Fruit fly (Drosophila melanogaster) whole organism, embryonic: Measurements from ENCODE around the gene ebi.

Experiments
- BEAF-32 ChIP-seq: fragments of 200-800 bp; sonication (Bioruptor generic); optimal IDR thresholded peaks from 3 replicates; lab custom pipeline; 2017; ENCODE audit warnings: missing biosample characterization, missing genetic modification characterization, mild to moderate bottlenecking, moderate library complexity, missing genetic modification reagents
- CG10366 ChIP-seq: fragments of 200-800 bp; sonication (Bioruptor generic); IDR thresholded peaks from 2 replicates; pipeline ENCODE4 v1.3.6; 2022; ENCODE audit warnings: missing biosample characterization, missing genetic modification characterization
- CG10462 ChIP-seq: fragments of 200-800 bp; sonication (Bioruptor generic); optimal IDR thresholded peaks from 2 replicates; lab custom pipeline; 2016; ENCODE audit warnings: missing biosample characterization, missing genetic modification characterization
- CG1233 ChIP-seq: fragments of 200-800 bp; sonication (Bioruptor generic); optimal IDR thresholded peaks from 4 replicates; lab custom pipeline; 2018; ENCODE audit warnings: missing biosample characterization, mild to moderate bottlenecking, missing genetic modification characterization
- CG13287 ChIP-seq: fragments of 200-800 bp; sonication (Bioruptor generic); IDR thresholded peaks from 2 replicates; pipeline ENCODE4 v1.3.6; 2022; ENCODE audit warnings: missing biosample characterization, missing genetic modification characterization; ENCODE audit not compliant: partially characterized antibody
- CG13424 ChIP-seq: fragments of 200-800 bp; sonication (Bioruptor generic); optimal IDR thresholded peaks from 2 replicates; lab custom pipeline; 2019; ENCODE audit warnings: missing biosample characterization, mild to moderate bottlenecking, missing genetic modification characterization, moderate library complexity
- CG14667 ChIP-seq: fragments of 200-800 bp; sonication (Bioruptor generic); IDR thresholded peaks from 2 replicates; pipeline ENCODE4 v1.3.6; 2022; ENCODE audit warnings: missing biosample characterization, missing genetic modification characterization
- CG1603 ChIP-seq: fragments of 200-800 bp; sonication (Bioruptor generic); optimal IDR thresholded peaks from 2 replicates; lab custom pipeline; 2019; ENCODE audit warnings: missing biosample characterization, mild to moderate bottlenecking, missing genetic modification characterization, moderate library complexity
- CG16863 ChIP-seq: fragments of 200-800 bp; sonication (Bioruptor generic); optimal IDR thresholded peaks from 3 replicates; lab custom pipeline; 2016; ENCODE audit warnings: missing biosample characterization, missing genetic modification characterization
- CG17568 ChIP-seq: fragments of 200-800 bp; sonication (Bioruptor generic); optimal IDR thresholded peaks from 2 replicates; lab custom pipeline; 2018; ENCODE audit warnings: missing biosample characterization, mild to moderate bottlenecking, missing genetic modification characterization, moderate library complexity
- CG2199 ChIP-seq: fragments of 200-800 bp; sonication (Bioruptor generic); IDR thresholded peaks from 3 replicates; pipeline ENCODE4 v1.3.6; 2022; ENCODE audit warnings: missing biosample characterization, missing genetic modification characterization
- CG31365 ChIP-seq: fragments of 200-800 bp; sonication (Bioruptor generic); optimal IDR thresholded peaks from 2 replicates; lab custom pipeline; 2018; ENCODE audit warnings: missing biosample characterization, mild to moderate bottlenecking, missing genetic modification characterization
- CG7839 ChIP-seq: fragments of 200-800 bp; sonication (Bioruptor generic); optimal IDR thresholded peaks from 3 replicates; lab custom pipeline; 2018; ENCODE audit warnings: missing biosample characterization, mild to moderate bottlenecking, missing genetic modification characterization, moderate library complexity
- CG9876 ChIP-seq: fragments of 200-800 bp; sonication (Bioruptor generic); optimal IDR thresholded peaks from 2 replicates; lab custom pipeline; 2016; ENCODE audit warnings: missing biosample characterization, missing genetic modification characterization
- Doc2 ChIP-seq: fragments of 200-800 bp; sonication (Bioruptor generic); IDR thresholded peaks from 2 replicates; pipeline ENCODE4 v1.3.6; 2022; ENCODE audit warnings: missing biosample characterization, missing genetic modification characterization
- Doc3 ChIP-seq: fragments of 200-800 bp; sonication (Bioruptor generic); IDR thresholded peaks from 3 replicates; pipeline ENCODE4 v1.3.6; 2022; ENCODE audit warnings: missing biosample characterization, missing genetic modification characterization; ENCODE audit not compliant: partially characterized antibody
- Fer3 ChIP-seq: fragments of 200-800 bp; sonication (Bioruptor generic); optimal IDR thresholded peaks from 2 replicates; lab custom pipeline; 2018; ENCODE audit warnings: missing biosample characterization, mild to moderate bottlenecking, missing genetic modification characterization, moderate library complexity
- Gug ChIP-seq: fragments of 200-800 bp; sonication (Bioruptor generic); IDR thresholded peaks from 4 replicates; pipeline ENCODE4 v1.3.6; 2022; ENCODE audit warnings: missing biosample characterization, missing genetic modification characterization
- HLH4C ChIP-seq: fragments of 200-800 bp; sonication (Bioruptor generic); IDR thresholded peaks from 3 replicates; pipeline ENCODE4 v1.3.6; 2022; ENCODE audit warnings: missing biosample characterization, missing genetic modification characterization; ENCODE audit not compliant: partially characterized antibody
- Hr3 ChIP-seq: fragments of 200-800 bp; sonication (Bioruptor generic); optimal IDR thresholded peaks from 3 replicates; lab custom pipeline; 2016; ENCODE audit warnings: missing biosample characterization, missing genetic modification characterization
- Meics ChIP-seq: fragments of 200-800 bp; sonication (Bioruptor generic); optimal IDR thresholded peaks from 2 replicates; lab custom pipeline; 2017; ENCODE audit warnings: missing biosample characterization, mild to moderate bottlenecking, missing genetic modification characterization
- Nf-YA ChIP-seq: fragments of 200-800 bp; sonication (Bioruptor generic); IDR thresholded peaks from 2 replicates; pipeline ENCODE4 v1.3.6; 2022; ENCODE audit warnings: missing biosample characterization, missing genetic modification characterization
- Pdp1 ChIP-seq, 2 experiments: fragments of 200-800 bp; sonication (Bioruptor generic); optimal IDR thresholded peaks; 3 replicates each; lab custom pipeline; 2016; ENCODE audit warnings: missing biosample characterization in 2 of 2, missing genetic modification characterization in 2 of 2, mild to moderate bottlenecking in 1 of 2, moderate library complexity in 1 of 2
- Poxn ChIP-seq: fragments of 200-800 bp; sonication (Bioruptor generic); IDR thresholded peaks from 2 replicates; pipeline ENCODE4 v1.3.6; 2022; ENCODE audit warnings: missing biosample characterization, missing genetic modification characterization
- Vsx1 ChIP-seq: fragments of 200-800 bp; sonication (Bioruptor generic); optimal IDR thresholded peaks from 2 replicates; lab custom pipeline; 2017; ENCODE audit warnings: missing biosample characterization, mild to moderate bottlenecking, missing genetic modification characterization, missing genetic modification reagents
- abd-A ChIP-seq: fragments of 200-800 bp; sonication (Bioruptor generic); optimal IDR thresholded peaks from 3 replicates; lab custom pipeline; 2019; ENCODE audit warnings: missing biosample characterization, mild to moderate bottlenecking, missing genetic modification characterization, moderate library complexity
- ato ChIP-seq: fragments of 200-800 bp; sonication (Bioruptor generic); IDR thresholded peaks from 2 replicates; pipeline ENCODE4 v1.3.6; 2022; ENCODE audit warnings: missing biosample characterization, missing genetic modification characterization; ENCODE audit not compliant: partially characterized antibody
- bowl ChIP-seq: fragments of 200-800 bp; sonication (Bioruptor generic); IDR thresholded peaks from 2 replicates; pipeline ENCODE4 v1.3.6; 2022; ENCODE audit warnings: missing biosample characterization, missing genetic modification characterization
- chn ChIP-seq: fragments of 200-800 bp; sonication (Bioruptor generic); optimal IDR thresholded peaks from 2 replicates; lab custom pipeline; 2016; ENCODE audit warnings: missing biosample characterization, missing genetic modification characterization
- ci ChIP-seq: fragments of 200-800 bp; sonication (Bioruptor generic); IDR thresholded peaks from 3 replicates; pipeline ENCODE4 v1.3.6; 2022; ENCODE audit warnings: missing biosample characterization, missing genetic modification characterization
- crol ChIP-seq: fragments of 200-800 bp; sonication (Bioruptor generic); IDR thresholded peaks from 2 replicates; pipeline ENCODE4 v1.3.6; 2022; ENCODE audit warnings: missing biosample characterization, missing genetic modification characterization
- danr ChIP-seq: fragments of 200-800 bp; sonication (Bioruptor generic); IDR thresholded peaks from 2 replicates; pipeline ENCODE4 v1.3.6; 2022; ENCODE audit warnings: missing biosample characterization, missing genetic modification characterization
- fd3F ChIP-seq: fragments of 200-800 bp; sonication (Bioruptor generic); optimal IDR thresholded peaks from 2 replicates; lab custom pipeline; 2018; ENCODE audit warnings: missing biosample characterization, mild to moderate bottlenecking, missing genetic modification characterization, moderate library complexity
- fd64A ChIP-seq: fragments of 200-800 bp; sonication (Bioruptor generic); optimal IDR thresholded peaks from 3 replicates; lab custom pipeline; 2018; ENCODE audit warnings: missing biosample characterization, mild to moderate bottlenecking, missing genetic modification characterization
- fd96Cb ChIP-seq: fragments of 200-800 bp; sonication (Bioruptor generic); optimal IDR thresholded peaks from 2 replicates; lab custom pipeline; 2018; ENCODE audit warnings: missing biosample characterization, mild to moderate bottlenecking, missing genetic modification characterization, moderate library complexity
- gro ChIP-seq: fragments of 200-800 bp; sonication (Bioruptor generic); optimal IDR thresholded peaks from 2 replicates; lab custom pipeline; 2016; ENCODE audit warnings: missing biosample characterization, missing genetic modification characterization
- gt ChIP-seq: fragments of 200-800 bp; sonication (Bioruptor generic); IDR thresholded peaks from 2 replicates; pipeline ENCODE4 v1.3.6; 2022; ENCODE audit warnings: missing biosample characterization, missing genetic modification characterization
- her ChIP-seq: fragments of 200-800 bp; sonication (Bioruptor generic); optimal IDR thresholded peaks from 2 replicates; lab custom pipeline; 2016; ENCODE audit warnings: missing biosample characterization, missing genetic modification characterization
- inv ChIP-seq: fragments of 200-800 bp; sonication (Bioruptor generic); IDR thresholded peaks from 2 replicates; pipeline ENCODE4 v1.3.6; 2022; ENCODE audit warnings: missing biosample characterization, missing genetic modification characterization; ENCODE audit not compliant: partially characterized antibody
- kni ChIP-seq: fragments of 200-800 bp; sonication (Bioruptor generic); optimal IDR thresholded peaks from 3 replicates; lab custom pipeline; 2017; ENCODE audit warnings: mild to moderate bottlenecking, missing biosample characterization, missing genetic modification reagents, missing genetic modification characterization
- lbe ChIP-seq: fragments of 200-800 bp; sonication (Bioruptor generic); optimal IDR thresholded peaks from 2 replicates; lab custom pipeline; 2016; ENCODE audit warnings: missing biosample characterization, mild to moderate bottlenecking, missing genetic modification characterization
- pros ChIP-seq: fragments of 200-800 bp; sonication (Bioruptor generic); optimal IDR thresholded peaks from 3 replicates; lab custom pipeline; 2019; ENCODE audit warnings: missing biosample characterization, mild to moderate bottlenecking, missing genetic modification characterization, moderate library complexity
- schlank ChIP-seq: fragments of 200-800 bp; sonication (Bioruptor generic); optimal IDR thresholded peaks from 2 replicates; lab custom pipeline; 2018; ENCODE audit warnings: missing biosample characterization, mild to moderate bottlenecking, missing genetic modification characterization
- sima ChIP-seq: fragments of 200-800 bp; sonication (Bioruptor generic); optimal IDR thresholded peaks from 2 replicates; lab custom pipeline; 2016; ENCODE audit warnings: missing biosample characterization, missing genetic modification characterization
- tio ChIP-seq: fragments of 200-800 bp; sonication (Bioruptor generic); optimal IDR thresholded peaks from 2 replicates; lab custom pipeline; 2017; ENCODE audit warnings: missing biosample characterization, missing genetic modification characterization, inconsistent platforms
- trh ChIP-seq: fragments of 200-800 bp; sonication (Bioruptor generic); optimal IDR thresholded peaks from 2 replicates; lab custom pipeline; 2016; ENCODE audit warnings: missing biosample characterization, missing genetic modification characterization
- zen2 ChIP-seq: fragments of 200-800 bp; sonication (Bioruptor generic); IDR thresholded peaks from 3 replicates; pipeline ENCODE4 v1.3.6; 2022; ENCODE audit warnings: missing biosample characterization, missing genetic modification characterization; ENCODE audit not compliant: partially characterized antibody
- zfh2 ChIP-seq: fragments of 200-800 bp; sonication (Bioruptor generic); optimal IDR thresholded peaks from 2 replicates; lab custom pipeline; 2016; ENCODE audit warnings: missing biosample characterization, missing genetic modification characterization

The ebi gene

DNA sequence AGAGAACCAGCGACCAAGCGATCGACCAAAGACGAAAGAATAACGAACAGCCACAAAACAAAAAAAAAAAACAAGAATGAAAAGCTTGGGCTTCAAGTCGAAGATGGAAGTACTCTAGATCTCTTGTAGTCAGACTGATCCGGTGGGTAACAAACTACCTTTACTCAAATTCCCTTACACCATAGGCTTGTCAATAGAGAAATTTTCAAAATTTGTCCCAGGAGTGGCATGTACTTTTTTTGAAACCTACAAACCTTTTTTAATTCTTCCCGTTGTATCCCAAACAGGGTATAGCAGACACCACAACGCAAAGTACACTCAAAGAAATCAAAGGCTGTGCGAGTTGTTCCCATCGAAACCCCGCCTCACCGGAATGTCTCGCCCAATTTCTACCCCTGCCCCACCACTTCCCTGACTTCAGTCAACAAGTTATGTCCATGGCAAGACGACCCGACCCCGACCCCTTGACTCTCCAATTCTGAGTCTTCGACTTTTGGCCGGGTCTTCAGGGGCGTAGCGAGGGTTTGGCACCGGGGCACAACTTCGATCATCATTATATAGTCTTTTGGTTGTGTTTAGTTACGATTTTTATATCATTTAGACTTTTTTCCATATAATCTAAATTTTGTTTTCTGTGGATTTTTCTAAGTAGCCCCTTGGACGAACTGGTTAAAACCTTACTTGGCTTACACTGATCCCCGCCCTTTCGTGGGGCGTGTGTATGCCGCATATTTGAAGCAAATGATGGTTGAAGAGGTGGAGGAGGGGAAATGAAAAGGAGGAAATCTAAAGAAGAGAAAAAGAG is 15.0 kb downstream of the ebi start (continued):
- TF ChIP-seq CG9876 (GFP tag; lab: Kevin White, UChicago) (peak; percentile 26), gro (GFP tag; lab: Kevin White, UChicago) (peak; percentile 40), bowl (GFP tag; lab: Robert Waterston, UW) (no peak), crol (peak; percentile 86), schlank (tag; lab: Kevin White, UChicago) (no peak), zfh2 (peak; percentile 43), fd3F (GFP tag; lab: Kevin White, UChicago) (no peak), inv (GFP tag; lab: Robert Waterston, UW) (no peak), Poxn (GFP tag; lab: Robert Waterston, UW) (no peak), trh (GFP tag; lab: Kevin White, UChicago) (no peak), Pdp1 (GFP tag; optimal IDR thresholded peaks at IDR 0.05; lab: Kevin White, UChicago) (peak; percentile 61 to 64), sima (GFP tag; lab: Kevin White, UChicago) (no peak), Vsx1 (peak; percentile 31), CG17568 (no peak), CG7839 (peak; percentile 55), CG1233 (peak; percentile 25), CG14667 (GFP tag; lab: Robert Waterston, UW) (no peak), zen2 (GFP tag; lab: Robert Waterston, UW) (no peak), pros (GFP tag; lab: Kevin White, UChicago) (peak; percentile 36), Meics (GFP tag; lab: Kevin White, UChicago) (peak; percentile 39), Hr3 (GFP tag; lab: Kevin White, UChicago) (peak; percentile 14), fd96Cb (tag; lab: Kevin White, UChicago) (peak; percentile 62), CG13424 (peak; percentile 17), Fer3 (tag; lab: Kevin White, UChicago) (peak; percentile 10), HLH4C (GFP tag; lab: Robert Waterston, UW) (no peak), CG31365 (tag; lab: Kevin White, UChicago) (no peak), CG13287 (no peak), BEAF-32 (GFP tag; lab: Kevin White, UChicago) (no peak), tio (GFP tag; lab: Kevin White, UChicago) (peak; percentile 12), ci (GFP tag; lab: Robert Waterston, UW) (peak; percentile 49; the same call in 1 of the 3 replicates), CG2199 (GFP tag; lab: Robert Waterston, UW) (no peak), abd-A (no peak), Doc3 (no peak), chn (GFP tag; lab: Kevin White, UChicago) (peak; percentile 48), CG10366 (GFP tag; lab: Robert Waterston, UW) (peak; percentile 39), danr (GFP tag; lab: Robert Waterston, UW) (no peak), her (GFP tag; lab: Kevin White, UChicago) (peak; percentile 45), gt (GFP tag; lab: Robert Waterston, UW) (0 out of 2 replicates have a peak, but pooled peaks have one; percentile 23), CG1603 (tag; lab: Kevin White, UChicago) (no peak), Doc2 (GFP tag; lab: Robert Waterston, UW) (no peak), kni (peak; percentile 62), lbe (GFP tag; lab: Kevin White, UChicago) (peak; percentile 91), Gug (GFP tag; lab: Robert Waterston, UW) (peak; percentile 61), Nf-YA (0 out of 2 replicates have a peak, but pooled peaks have one; percentile 47), fd64A (GFP tag; lab: Kevin White, UChicago) (no peak), CG10462 (GFP tag; lab: Kevin White, UChicago) (no peak), CG16863 (GFP tag; lab: Kevin White, UChicago) (peak; percentile 57), ato (GFP tag; lab: Robert Waterston, UW) (no peak)
